Worm (Caenorhabditis elegans) whole organism, L4/young adult: ENCODE data around the gene F49E11.2.

Source experiments
- W03F9.2 ChIP-seq: fragments of 150-350 bp; optimal IDR thresholded peaks from 2 replicates; lab custom pipeline; 2014; ENCODE audit warnings: missing biosample characterization, missing genetic modification characterization
- dao-5 ChIP-seq: sonication (generic microtip); optimal IDR thresholded peaks from 2 replicates; lab custom pipeline; 2016; ENCODE audit warnings: missing genotype, missing genetic modification characterization, moderate library complexity, missing compliant biosample characterization
- him-1 ChIP-seq: sonication (generic microtip); optimal IDR thresholded peaks from 2 replicates; lab custom pipeline; 2016; ENCODE audit warnings: missing genotype, missing genetic modification reagents, missing genetic modification characterization, missing compliant biosample characterization

- TF ChIP-seq W03F9.2 (tag; lab: Kevin White, UChicago): no peak
- no peak for TF ChIP-seq dao-5 (tag; lab: Kevin White, UChicago)
- no peak for TF ChIP-seq him-1 (tag; lab: Kevin White, UChicago)
Observed at ce11 chrIV:13029674-13030466, 8.9 kb downstream of the F49E11.2 start.
